Worm (Caenorhabditis elegans): Measurements from ENCODE around the gene Y7A5A.10.

The Y7A5A.10 gene

DNA sequence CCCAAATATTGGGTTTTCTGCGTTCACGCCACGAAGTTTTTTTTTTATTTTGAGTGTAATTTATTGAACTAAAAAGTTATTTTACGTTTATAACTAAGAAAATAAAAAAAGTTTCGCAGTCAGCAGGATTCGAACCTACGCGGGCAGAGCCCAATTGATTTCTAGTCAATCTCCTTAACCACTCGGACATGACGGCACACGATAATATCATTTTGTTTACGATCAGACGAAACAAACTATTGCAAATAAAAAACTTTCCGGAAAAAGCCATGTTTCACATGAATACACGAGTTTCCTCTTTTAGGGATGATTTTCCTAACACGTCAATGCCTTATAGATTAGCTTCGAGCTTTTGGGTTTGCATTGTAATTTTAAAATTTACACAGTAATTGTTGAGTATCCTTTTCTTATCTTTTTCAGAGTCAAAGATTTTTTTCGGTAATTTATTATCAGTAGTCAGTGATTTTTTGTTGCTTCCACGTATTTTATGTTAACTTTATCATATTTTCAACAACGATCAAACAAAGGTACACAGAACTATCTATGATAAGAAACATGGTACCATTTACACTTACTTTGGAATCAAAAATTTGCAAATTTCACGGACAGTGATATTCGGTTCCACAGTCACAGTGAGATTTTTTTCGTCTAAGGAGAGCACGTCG lies 24.9 kb downstream of the Y7A5A.10 start (continued):
- TF ChIP-seq ceh-32 (tag; optimal IDR thresholded peaks at IDR 0.05; ENCODE audit: poor library complexity) (no peak), nhr-48 (tag; optimal IDR thresholded peaks at IDR 0.05) (no peak), mxl-3 (GFP tag; optimal IDR thresholded peaks at IDR 0.05) (no peak), daf-16 (GFP tag; optimal IDR thresholded peaks at IDR 0.05) (no peak), daf-16 (tag; optimal IDR thresholded peaks at IDR 0.05) (peak; percentile 59), skn-1 (tag; optimal IDR thresholded peaks at IDR 0.05) (no peak), nhr-28 (tag; optimal IDR thresholded peaks at IDR 0.05) (peak; percentile 14), ces-1 (GFP tag; optimal IDR thresholded peaks at IDR 0.05) (no peak), nhr-77 (tag; optimal IDR thresholded peaks at IDR 0.05) (peak; percentile 24), aha-1 (tag) (no peak), Y75B8A.6 (GFP tag; IDR thresholded peaks at IDR 0.05) (no peak), unc-130 (GFP tag; optimal IDR thresholded peaks at IDR 0.05) (no peak), nhr-10 (tag; optimal IDR thresholded peaks at IDR 0.05) (no peak), dve-1 (tag; optimal IDR thresholded peaks at IDR 0.05; ENCODE audit: insufficient read depth) (peak; percentile 18), nhr-76 (tag; optimal IDR thresholded peaks at IDR 0.05) (no peak), nhr-6 (tag; optimal IDR thresholded peaks at IDR 0.05) (no peak), F49E8.2 (tag; optimal IDR thresholded peaks at IDR 0.05; ENCODE audit: borderline replicate concordance) (no peak), ztf-7 (tag; optimal IDR thresholded peaks at IDR 0.05) (no peak)

DNA sequence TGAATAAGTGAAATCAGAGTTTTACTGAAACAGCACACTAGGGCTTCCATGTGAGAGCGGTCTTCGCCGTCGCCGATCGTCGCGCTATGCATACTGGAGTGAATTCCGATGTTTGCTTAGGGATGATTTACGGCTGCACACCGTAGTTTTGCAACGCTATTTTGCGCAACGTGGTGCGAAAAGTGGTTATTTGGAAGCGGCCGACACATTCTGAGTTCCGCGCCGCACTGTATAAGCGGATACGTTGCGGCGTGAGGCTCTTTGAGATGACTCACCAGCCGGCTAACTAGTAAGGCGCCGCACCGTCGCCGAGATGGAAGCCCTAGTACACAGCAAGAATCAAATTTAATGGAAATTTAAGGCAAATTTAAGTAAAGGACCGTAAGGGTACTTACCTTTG lies 26.3 kb downstream of the Y7A5A.10 start:
- TF ChIP-seq aha-1 (tag) (peak; percentile 26), spr-3 (GFP tag; optimal IDR thresholded peaks at IDR 0.05) (no peak)

DNA sequence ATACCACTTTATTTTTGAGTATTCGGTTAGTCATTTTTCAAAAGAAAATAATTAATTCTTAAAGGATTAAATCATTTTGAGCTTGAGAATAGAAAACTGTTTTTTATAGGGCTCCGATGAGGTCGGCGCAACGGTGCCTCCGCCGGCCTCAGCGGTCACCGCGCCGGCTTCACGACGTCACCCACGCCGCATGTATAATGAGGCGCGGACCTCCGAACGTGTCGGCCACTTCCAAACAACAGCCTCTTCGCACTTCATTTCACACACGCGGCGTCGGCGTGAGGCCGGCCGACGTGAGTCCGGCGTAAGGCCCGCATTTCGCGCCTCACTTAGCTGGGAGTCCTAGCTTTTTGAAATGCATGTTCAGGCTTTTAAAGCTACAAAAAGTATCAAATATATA lies 28.0 kb downstream of the Y7A5A.10 start:
- no peak for TF ChIP-seq ceh-20 (GFP tag; IDR thresholded peaks at IDR 0.05)
- TF ChIP-seq ama-1 (optimal IDR thresholded peaks at IDR 0.05), result no peak
- TF ChIP-seq dmd-9 (GFP tag; IDR thresholded peaks at IDR 0.05), result no peak
- TF ChIP-seq nhr-76 (tag; optimal IDR thresholded peaks at IDR 0.05), result no peak
- TF ChIP-seq zag-1 (tag; optimal IDR thresholded peaks at IDR 0.05), result no peak
- peak; percentile 31 for TF ChIP-seq aha-1 (tag)
- TF ChIP-seq vab-7 (GFP tag; IDR thresholded peaks at IDR 0.05), result no peak
- no peak for TF ChIP-seq lin-1 (GFP tag; IDR thresholded peaks at IDR 0.05)
- no peak for TF ChIP-seq dve-1 (tag; optimal IDR thresholded peaks at IDR 0.05; ENCODE audit: insufficient read depth)
- no peak for TF ChIP-seq nhr-10 (tag; optimal IDR thresholded peaks at IDR 0.05)
- TF ChIP-seq ceh-62 (tag; optimal IDR thresholded peaks at IDR 0.05), result no peak
- TF ChIP-seq snpc-4 (tag; optimal IDR thresholded peaks at IDR 0.05), result no peak
- no peak for TF ChIP-seq ces-1 (GFP tag; optimal IDR thresholded peaks at IDR 0.05)
- no peak for TF ChIP-seq F26F4.8 (GFP tag; conservative IDR thresholded peaks at IDR 0.05)
- TF ChIP-seq zip-11 (GFP tag; IDR thresholded peaks at IDR 0.05), result no peak
- peak; percentile 89 for TF ChIP-seq set-16 (GFP tag; IDR thresholded peaks at IDR 0.05)

DNA sequence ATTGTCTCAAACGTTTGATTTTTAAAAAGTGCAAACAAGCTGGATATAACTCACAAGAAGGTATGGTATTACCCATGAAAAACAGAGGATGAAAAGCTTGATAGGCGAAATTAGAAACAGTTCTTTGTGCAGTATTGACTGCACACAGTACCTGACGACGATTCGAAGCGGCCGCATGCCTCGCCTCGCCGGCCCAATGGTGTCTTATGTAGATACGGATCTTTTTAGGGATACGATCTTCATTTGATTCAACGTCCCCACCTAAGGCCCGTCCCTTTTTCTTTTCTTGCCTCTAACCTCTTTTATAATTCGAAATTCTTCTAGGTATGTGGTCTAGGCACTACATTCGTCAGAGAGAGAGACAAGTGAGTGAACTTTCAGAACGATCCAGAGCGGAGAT lies 28.7 kb downstream of the Y7A5A.10 start, which contains the start of gene bus-17:
Gene bus-17, minus strand, starts transcription at position 208 of the 400 bp plus-strand sequence.
- no peak for TF ChIP-seq T20F7.1 (GFP tag; optimal IDR thresholded peaks at IDR 0.05)
- no peak for TF ChIP-seq ceh-44 (GFP tag; IDR thresholded peaks at IDR 0.05)
- TF ChIP-seq ZK337.2 (GFP tag; IDR thresholded peaks at IDR 0.05), result no peak
- no peak for TF ChIP-seq spr-1 (tag; optimal IDR thresholded peaks at IDR 0.05)
- no peak for TF ChIP-seq gei-8 (GFP tag; optimal IDR thresholded peaks at IDR 0.05)
- TF ChIP-seq snpc-4 (tag; optimal IDR thresholded peaks at IDR 0.05), result no peak
- no peak for TF ChIP-seq lin-38 (GFP tag; IDR thresholded peaks at IDR 0.05)
- no peak for TF ChIP-seq lsy-2 (tag; optimal IDR thresholded peaks at IDR 0.05)
- TF ChIP-seq F10B5.3 (tag; optimal IDR thresholded peaks at IDR 0.05), result no peak
